Worm (Caenorhabditis elegans) whole organism, L3 larva: ENCODE measurements around the gene fbxa-197.

ENCODE experiments used
- R02D3.7 ChIP-seq: fragments of 150-350 bp; optimal IDR thresholded peaks from 2 replicates; lab custom pipeline; 2014; ENCODE audit warnings: missing biosample characterization, missing genetic modification characterization
- aly-2 ChIP-seq: fragments of 150-350 bp; optimal IDR thresholded peaks from 2 replicates; lab custom pipeline; 2014; ENCODE audit warnings: missing biosample characterization, missing genetic modification characterization
- ceh-9 ChIP-seq: sonication (generic microtip); optimal IDR thresholded peaks from 2 replicates; lab custom pipeline; 2018; ENCODE audit warnings: missing biosample characterization, missing genetic modification characterization
- daf-12 ChIP-seq: fragments of 150-350 bp; optimal IDR thresholded peaks from 2 replicates; lab custom pipeline; 2014; ENCODE audit warnings: missing biosample characterization, missing genetic modification reagents, missing genetic modification characterization
- egl-27 ChIP-seq: sonication (generic microtip); optimal IDR thresholded peaks from 4 replicates; lab custom pipeline; 2017; ENCODE audit warnings: missing biosample characterization, missing genetic modification reagents, missing genetic modification characterization
- elt-2 ChIP-seq: sonication (generic microtip); optimal IDR thresholded peaks from 2 replicates; lab custom pipeline; 2016; ENCODE audit warnings: missing genetic modification reagents, mild to moderate bottlenecking, missing genetic modification characterization, missing compliant biosample characterization
- elt-3 ChIP-seq, 3 experiments: fragments of 150-350 bp in 1 of 3; sonication (generic microtip) in 2 of 3; optimal IDR thresholded peaks; 2 replicates in 2 of 3; 4 replicates in 1 of 3; lab custom pipeline; 2014 to 2017; ENCODE audit warnings: missing biosample characterization in 3 of 3, missing genetic modification characterization in 3 of 3
- fkh-10 ChIP-seq: sonication (generic microtip); optimal IDR thresholded peaks from 2 replicates; lab custom pipeline; 2017; ENCODE audit warnings: missing biosample characterization, missing genetic modification reagents, missing genetic modification characterization
- lin-15B ChIP-seq: fragments of 150-350 bp; optimal IDR thresholded peaks from 2 replicates; lab custom pipeline; 2014; ENCODE audit warnings: missing biosample characterization, missing genetic modification characterization
- nhr-11 ChIP-seq: fragments of 150-350 bp; optimal IDR thresholded peaks from 2 replicates; lab custom pipeline; 2014; ENCODE audit warnings: missing biosample characterization, missing genetic modification characterization
- unc-39 ChIP-seq: sonication (generic microtip); optimal IDR thresholded peaks from 4 replicates; lab custom pipeline; 2017; ENCODE audit warnings: missing biosample characterization, missing genetic modification characterization
- unc-62 ChIP-seq: fragments of 150-350 bp; sonication (generic microtip); optimal IDR thresholded peaks from 4 replicates; lab custom pipeline; 2014; ENCODE audit warnings: missing biosample characterization, missing genetic modification reagents, missing genetic modification characterization

DNA sequence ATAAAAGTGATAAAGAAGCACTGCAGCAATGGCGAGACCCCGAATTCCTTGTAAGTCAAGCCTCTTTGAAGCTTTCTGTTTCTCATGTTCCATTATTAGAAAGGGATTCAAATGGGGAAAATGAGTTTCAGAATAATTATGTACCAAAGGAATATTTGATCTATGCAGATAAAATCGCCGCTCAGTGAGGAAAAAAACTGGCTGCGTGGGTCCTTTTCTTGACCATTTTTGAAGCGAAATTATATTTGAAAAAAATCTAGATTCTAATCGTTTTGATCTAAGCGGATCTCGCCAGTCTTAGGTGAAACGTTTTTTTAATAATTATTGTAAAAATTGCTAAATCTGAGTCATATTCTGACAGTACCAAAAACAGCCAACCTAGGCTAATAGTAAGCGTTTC lies 17.2 kb downstream of the fbxa-197 start, which contains the start of gene oac-42:
- TF ChIP-seq ceh-9 (tag; lab: Kevin White, UChicago), result no peak
- no peak for TF ChIP-seq R02D3.7 (tag; lab: Kevin White, UChicago)
- TF ChIP-seq egl-27 (tag; lab: Kevin White, UChicago), result no peak
- no peak for TF ChIP-seq elt-2 (tag; lab: Kevin White, UChicago)
- TF ChIP-seq elt-3 (tag; optimal IDR thresholded peaks at IDR 0.05; lab: Kevin White, UChicago), result no peak
- TF ChIP-seq unc-62 (GFP tag; lab: Kevin White, UChicago), result no peak
- TF ChIP-seq daf-12, result no peak
- no peak for TF ChIP-seq fkh-10 (GFP tag; lab: Kevin White, UChicago)
- TF ChIP-seq aly-2 (tag; lab: Kevin White, UChicago), result no peak
- no peak for TF ChIP-seq unc-39
- TF ChIP-seq nhr-11 (tag; lab: Kevin White, UChicago), result no peak
- TF ChIP-seq lin-15B (tag; lab: Kevin White, UChicago), result no peak
